Worm (Caenorhabditis elegans): Measurements from ENCODE around the gene T16G1.7.
A peak's percentile ranks its signal among the peaks of the same experiment; 100 is the strongest.

The T16G1.7 gene

ce11 chrV:12933654-12934053, 1.3 kb downstream of the T16G1.7 start:
- TF ChIP-seq elt-2 (tag; optimal IDR thresholded peaks at IDR 0.05) (peak; percentile 65), egl-27 (tag; optimal IDR thresholded peaks at IDR 0.05) (no peak), ztf-4 (tag; optimal IDR thresholded peaks at IDR 0.05) (no peak), pqm-1 (tag; optimal IDR thresholded peaks at IDR 0.05) (peak; percentile 75), fkh-10 (GFP tag; optimal IDR thresholded peaks at IDR 0.05) (no peak), nhr-43 (tag; optimal IDR thresholded peaks at IDR 0.05; ENCODE audit: poor library complexity, severe bottlenecking) (no peak), R02D3.7 (tag; optimal IDR thresholded peaks at IDR 0.05) (no peak)

ce11 chrV:12928929-12929532, 5.9 kb downstream of the T16G1.7 start, which contains the start of gene T16G1.2:
T16G1.2 (plus strand) TSS chrV:12929482.
- no peak for TF ChIP-seq nfya-1 (tag; optimal IDR thresholded peaks at IDR 0.05; ENCODE audit: insufficient read depth)
- TF ChIP-seq nhr-25 (tag; optimal IDR thresholded peaks at IDR 0.05) = peak; percentile 8

- TF ChIP-seq nhr-237 (tag; optimal IDR thresholded peaks at IDR 0.05) (no peak), sea-2 (GFP tag; optimal IDR thresholded peaks at IDR 0.05) (no peak), unc-62 (GFP tag; optimal IDR thresholded peaks at IDR 0.05) (no peak), elt-1 (tag; optimal IDR thresholded peaks at IDR 0.05) (no peak), elt-2 (tag; optimal IDR thresholded peaks at IDR 0.05) (peak; percentile 22), aly-2 (tag; optimal IDR thresholded peaks at IDR 0.05) (no peak)
Observed at ce11 chrV:12924128-12924527, 10.8 kb downstream of the T16G1.7 start, which contains the start of gene pqn-67. pqn-67 (plus strand) TSS chrV:12924428.

- no peak for TF ChIP-seq skn-1 (tag; optimal IDR thresholded peaks at IDR 0.05)
- peak; percentile 10 for TF ChIP-seq pqm-1 (tag; optimal IDR thresholded peaks at IDR 0.05)
- TF ChIP-seq ceh-82 (tag; optimal IDR thresholded peaks at IDR 0.05) = no peak
- peak; percentile 6 for TF ChIP-seq elt-2 (tag; optimal IDR thresholded peaks at IDR 0.05)
Observed at ce11 chrV:12922308-12922707, 12.6 kb downstream of the T16G1.7 start, which contains the start of gene dhrs-4. dhrs-4 (plus strand) TSS chrV:12922608.

- TF ChIP-seq pqm-1 (tag; optimal IDR thresholded peaks at IDR 0.05) (peak; percentile 76), elt-2 (tag; optimal IDR thresholded peaks at IDR 0.05) (peak; percentile 88), nhr-67 (tag; optimal IDR thresholded peaks at IDR 0.05) (no peak), ztf-11 (tag; optimal IDR thresholded peaks at IDR 0.05) (no peak), jun-1 (tag; optimal IDR thresholded peaks at IDR 0.05) (no peak), R02D3.7 (tag; optimal IDR thresholded peaks at IDR 0.05) (no peak), pha-4 (tag; optimal IDR thresholded peaks at IDR 0.05) (peak; percentile 68), ztf-4 (tag; optimal IDR thresholded peaks at IDR 0.05) (no peak)
Observed at ce11 chrV:12921680-12922079, 13.2 kb downstream of the T16G1.7 start.

- TF ChIP-seq unc-39 (tag; optimal IDR thresholded peaks at IDR 0.05) (no peak), lin-15B (tag; optimal IDR thresholded peaks at IDR 0.05) (no peak), mdl-1 (tag; optimal IDR thresholded peaks at IDR 0.05) (no peak), elt-2 (tag; optimal IDR thresholded peaks at IDR 0.05) (peak; percentile 41), nfya-1 (tag; optimal IDR thresholded peaks at IDR 0.05; ENCODE audit: insufficient read depth) (no peak), sea-2 (GFP tag; optimal IDR thresholded peaks at IDR 0.05) (no peak), fkh-10 (GFP tag; optimal IDR thresholded peaks at IDR 0.05) (no peak), lin-39 (tag; optimal IDR thresholded peaks at IDR 0.05) (no peak), elt-3 (tag; optimal IDR thresholded peaks at IDR 0.05) (no peak), pqm-1 (tag; optimal IDR thresholded peaks at IDR 0.05) (peak; percentile 18), daf-12 (tag; optimal IDR thresholded peaks at IDR 0.05) (no peak)
Observed at ce11 chrV:12919705-12920104, 15.2 kb downstream of the T16G1.7 start, which contains the start of gene lipl-1. lipl-1 (plus strand) TSS chrV:12919986.

- TF ChIP-seq skn-1 (tag; optimal IDR thresholded peaks at IDR 0.05) (no peak), pqm-1 (tag; optimal IDR thresholded peaks at IDR 0.05) (peak; percentile 66), elt-2 (tag; optimal IDR thresholded peaks at IDR 0.05) (peak; percentile 88)
Observed at ce11 chrV:12909544-12910157, 25.3 kb downstream of the T16G1.7 start, which contains the start of gene nid-1. nid-1 (plus strand) TSS chrV:12910107.

Measured in whole organism, L3 larva.